Worm (Caenorhabditis elegans): ENCODE results near the gene str-82.

The str-82 gene

ce11 chrV:3968929-3969328 lies 5.5 kb upstream of the str-82 start:
- TF ChIP-seq eor-1 (tag; optimal IDR thresholded peaks at IDR 0.05) (no peak), ZK546.5 (tag; optimal IDR thresholded peaks at IDR 0.05) (no peak)

- no peak for TF ChIP-seq ceh-16 (tag; optimal IDR thresholded peaks at IDR 0.05)
- peak; percentile 23 for TF ChIP-seq elt-2 (tag; optimal IDR thresholded peaks at IDR 0.05)
These were observed 4.8 kb upstream of the str-82 start for ce11 chrV:3969664-3970063.

ce11 chrV:3970410-3970809 lies 4.1 kb upstream of the str-82 start, which contains the start of gene cyp-34A9:
TSS of gene cyp-34A9 (minus strand) at chrV:3970540.
- TF ChIP-seq elt-1 (tag; optimal IDR thresholded peaks at IDR 0.05) (no peak), skn-1 (tag; optimal IDR thresholded peaks at IDR 0.05) (no peak), ZK546.5 (tag; optimal IDR thresholded peaks at IDR 0.05) (no peak), hmg-11 (tag; optimal IDR thresholded peaks at IDR 0.05) (no peak), nhr-67 (tag; optimal IDR thresholded peaks at IDR 0.05) (no peak), ama-1 (optimal IDR thresholded peaks at IDR 0.05) (no peak), pqm-1 (tag; optimal IDR thresholded peaks at IDR 0.05) (peak; percentile 71), pha-4 (tag; optimal IDR thresholded peaks at IDR 0.05) (peak; percentile 10), elt-2 (tag; optimal IDR thresholded peaks at IDR 0.05) (peak; percentile 80)

ce11 chrV:3972846-3973245 lies 1.6 kb upstream of the str-82 start, which contains the start of gene cyp-34A10:
TSS of gene cyp-34A10 (minus strand) at chrV:3972991.
- TF ChIP-seq eor-1 (tag; optimal IDR thresholded peaks at IDR 0.05), result no peak
- TF ChIP-seq ztf-11 (tag; optimal IDR thresholded peaks at IDR 0.05), result no peak
- no peak for TF ChIP-seq mml-1 (tag; optimal IDR thresholded peaks at IDR 0.05)
- no peak for TF ChIP-seq ceh-16 (tag; optimal IDR thresholded peaks at IDR 0.05)
- TF ChIP-seq nhr-76 (tag; optimal IDR thresholded peaks at IDR 0.05), result no peak
- TF ChIP-seq ZK546.5 (tag; optimal IDR thresholded peaks at IDR 0.05), result no peak
- no peak for TF ChIP-seq lsy-12 (tag; optimal IDR thresholded peaks at IDR 0.05)
- TF ChIP-seq nhr-11 (tag; optimal IDR thresholded peaks at IDR 0.05), result no peak
- TF ChIP-seq snpc-4 (tag; optimal IDR thresholded peaks at IDR 0.05), result no peak
- no peak for TF ChIP-seq nhr-28 (tag; optimal IDR thresholded peaks at IDR 0.05)
- no peak for TF ChIP-seq lin-15B (tag; optimal IDR thresholded peaks at IDR 0.05)
- TF ChIP-seq nhr-43 (tag; optimal IDR thresholded peaks at IDR 0.05; ENCODE audit: poor library complexity, severe bottlenecking), result no peak

- TF ChIP-seq ceh-82 (tag; optimal IDR thresholded peaks at IDR 0.05) (no peak), lin-39 (tag; optimal IDR thresholded peaks at IDR 0.05) (no peak), sea-2 (GFP tag; optimal IDR thresholded peaks at IDR 0.05) (no peak), nhr-237 (tag; optimal IDR thresholded peaks at IDR 0.05) (no peak), nhr-43 (tag; optimal IDR thresholded peaks at IDR 0.05; ENCODE audit: poor library complexity, severe bottlenecking) (no peak), nhr-77 (tag; optimal IDR thresholded peaks at IDR 0.05) (no peak), ceh-28 (tag; optimal IDR thresholded peaks at IDR 0.05) (no peak), ceh-16 (tag; optimal IDR thresholded peaks at IDR 0.05) (no peak), mdl-1 (tag; optimal IDR thresholded peaks at IDR 0.05) (no peak), fkh-2 (tag; optimal IDR thresholded peaks at IDR 0.05) (no peak), egl-27 (tag; optimal IDR thresholded peaks at IDR 0.05) (no peak), snpc-4 (tag; optimal IDR thresholded peaks at IDR 0.05) (no peak), ceh-9 (tag; optimal IDR thresholded peaks at IDR 0.05) (no peak), ZK546.5 (tag; optimal IDR thresholded peaks at IDR 0.05) (no peak), tbx-2 (tag; optimal IDR thresholded peaks at IDR 0.05) (no peak), zag-1 (tag; optimal IDR thresholded peaks at IDR 0.05) (no peak)
These were observed 2.5 kb downstream of the str-82 start, which contains the start of gene str-83 for ce11 chrV:3976964-3977363. TSS of gene str-83 (plus strand) at chrV:3977264.

ce11 chrV:3979053-3979452 lies 4.6 kb downstream of the str-82 start, which contains the start of gene nlp-34:
TSS of gene nlp-34 (minus strand) at chrV:3979134.
- TF ChIP-seq snpc-4 (tag; optimal IDR thresholded peaks at IDR 0.05), result no peak
- no peak for TF ChIP-seq egl-27 (tag; optimal IDR thresholded peaks at IDR 0.05)
- peak; percentile 54 for TF ChIP-seq nhr-25 (tag; optimal IDR thresholded peaks at IDR 0.05)
- TF ChIP-seq skn-1 (tag; optimal IDR thresholded peaks at IDR 0.05), result no peak

All from whole organism, L3 larva.